Worm (Caenorhabditis elegans): Measurements from ENCODE around the gene mppb-1.

DNA sequence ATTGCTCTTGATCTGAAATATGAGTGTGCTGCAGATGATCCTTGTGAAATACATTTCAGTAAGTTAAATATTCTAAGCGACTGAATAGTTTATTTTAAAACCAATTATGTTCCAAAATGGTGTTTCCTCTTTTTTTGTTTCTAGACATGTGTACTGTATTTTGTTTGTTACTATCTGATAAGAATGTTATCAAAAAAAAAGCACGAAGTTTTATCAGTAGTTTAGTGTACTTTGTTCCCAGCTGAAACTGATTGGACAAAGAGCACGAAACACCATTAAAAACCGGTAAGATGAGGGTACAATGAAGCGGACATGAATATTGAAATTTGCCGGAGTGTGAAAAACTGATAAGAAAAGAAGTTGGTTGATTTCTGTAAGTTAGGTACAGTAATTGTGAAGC is 4.3 kb upstream of the mppb-1 start:
- TF ChIP-seq ceh-32 (tag; optimal IDR thresholded peaks at IDR 0.05; ENCODE audit: poor library complexity) (no peak), R02D3.7 (tag; optimal IDR thresholded peaks at IDR 0.05) (no peak), lin-13 (GFP tag; optimal IDR thresholded peaks at IDR 0.05) (no peak)
